Worm (Caenorhabditis elegans) whole organism, L4/young adult: Measurements from ENCODE around the gene str-163.

Experiments
- W03F9.2 ChIP-seq: fragments of 150-350 bp; optimal IDR thresholded peaks from 2 replicates; lab custom pipeline; 2014; ENCODE audit warnings: missing biosample characterization, missing genetic modification characterization
- dao-5 ChIP-seq: sonication (generic microtip); optimal IDR thresholded peaks from 2 replicates; lab custom pipeline; 2016; ENCODE audit warnings: missing genotype, missing genetic modification characterization, moderate library complexity, missing compliant biosample characterization

DNA sequence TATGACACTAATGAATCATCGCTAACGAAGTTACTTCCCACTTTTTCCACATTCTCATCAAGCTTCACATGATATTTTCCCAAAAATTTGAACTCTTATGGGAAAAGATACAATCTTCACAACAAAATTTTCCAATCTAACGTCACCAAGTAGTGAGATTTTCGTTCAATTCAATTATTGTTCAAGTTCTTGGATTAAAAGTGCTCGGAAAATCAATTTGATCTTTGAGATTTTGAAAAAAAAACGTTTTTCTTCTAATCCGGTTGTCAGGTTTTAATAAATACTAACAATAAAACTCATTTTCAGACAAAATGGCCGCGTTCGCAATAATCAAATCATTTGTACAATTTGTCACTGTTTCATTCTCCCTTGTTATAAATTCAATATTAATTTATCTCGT, 19.9 kb upstream of the str-163 start, which contains the start of gene str-153:
- TF ChIP-seq W03F9.2, result no peak
- no peak for TF ChIP-seq dao-5 (tag; lab: Kevin White, UChicago)
